Fruit fly (Drosophila melanogaster) whole organism, prepupa: Measurements from ENCODE around the gene SLIRP2.

ENCODE experiments used
- Blimp-1 ChIP-seq: fragments of 200-800 bp; sonication (Bioruptor generic); optimal IDR thresholded peaks from 3 replicates; lab custom pipeline; 2017; ENCODE audit warnings: missing biosample characterization, missing genetic modification characterization, mild to moderate bottlenecking, moderate library complexity, missing genetic modification reagents
- CG10631 ChIP-seq: fragments of 200-800 bp; sonication (Bioruptor generic); optimal IDR thresholded peaks from 2 replicates; lab custom pipeline; 2016; ENCODE audit warnings: missing biosample characterization, missing genetic modification characterization
- CG11902 ChIP-seq: fragments of 200-800 bp; sonication (Bioruptor generic); optimal IDR thresholded peaks from 3 replicates; lab custom pipeline; 2016; ENCODE audit warnings: missing biosample characterization, missing genetic modification characterization
- CG1621 ChIP-seq: fragments of 200-800 bp; sonication (Bioruptor generic); optimal IDR thresholded peaks from 3 replicates; lab custom pipeline; 2018; ENCODE audit warnings: missing biosample characterization, mild to moderate bottlenecking, missing genetic modification characterization
- CG3032 ChIP-seq: fragments of 200-800 bp; optimal IDR thresholded peaks from 2 replicates; lab custom pipeline; 2019; ENCODE audit warnings: missing biosample characterization, mild to moderate bottlenecking, missing genetic modification characterization, moderate library complexity
- CG34406 ChIP-seq: fragments of 200-800 bp; sonication (Bioruptor generic); optimal IDR thresholded peaks from 3 replicates; lab custom pipeline; 2016; ENCODE audit warnings: missing biosample characterization, missing genetic modification characterization
- CG6854 ChIP-seq: fragments of 200-800 bp; sonication (Bioruptor generic); optimal IDR thresholded peaks from 2 replicates; lab custom pipeline; 2017; ENCODE audit warnings: missing biosample characterization, mild to moderate bottlenecking, missing genetic modification characterization
- CG8319 ChIP-seq: fragments of 200-800 bp; sonication (Bioruptor generic); optimal IDR thresholded peaks from 3 replicates; lab custom pipeline; 2016; ENCODE audit warnings: missing biosample characterization, missing genetic modification characterization
- Met ChIP-seq: fragments of 200-800 bp; sonication (Bioruptor generic); optimal IDR thresholded peaks from 3 replicates; lab custom pipeline; 2016; ENCODE audit warnings: missing biosample characterization, missing genetic modification characterization

dm6 chr3R:8694110-8694826 is 43.4 kb downstream of the SLIRP2 start:
- TF ChIP-seq CG11902 (no peak), CG10631 (GFP tag; lab: Kevin White, UChicago) (peak; percentile 47), Met (GFP tag; lab: Kevin White, UChicago) (peak; percentile 52), CG6854 (GFP tag; lab: Kevin White, UChicago) (no peak), CG3032 (tag; lab: Kevin White, UChicago) (peak; percentile 75), CG8319 (peak; percentile 35), Blimp-1 (GFP tag; lab: Kevin White, UChicago) (no peak), CG1621 (no peak), CG34406 (GFP tag; lab: Kevin White, UChicago) (peak; percentile 70)
